Fruit fly (Drosophila melanogaster): ENCODE measurements around the gene eEF1gamma.

DNA sequence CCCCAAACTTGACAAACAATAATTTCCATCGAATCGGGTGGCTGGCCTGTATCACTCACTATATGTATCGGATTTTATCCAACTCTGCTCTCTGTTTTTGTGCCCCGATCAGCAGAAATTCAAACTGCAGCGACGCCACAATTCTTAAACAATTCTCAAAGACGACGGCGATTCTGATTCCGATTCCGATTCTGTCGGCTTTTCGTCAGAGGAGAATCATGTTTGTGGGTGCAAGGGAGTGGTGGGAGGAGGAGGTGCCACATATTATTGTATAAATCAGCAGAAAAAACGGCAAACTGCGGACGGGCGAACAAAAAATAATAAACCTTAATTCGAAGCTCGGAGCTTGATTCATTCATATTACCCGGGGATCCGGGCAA lies 3.5 kb upstream of the eEF1gamma start:
- TF ChIP-seq br (optimal IDR thresholded peaks at IDR 0.05) (no peak), CG12219 (GFP tag; optimal IDR thresholded peaks at IDR 0.05) (no peak), croc (GFP tag; conservative IDR thresholded peaks at IDR 0.05) (no peak), CG6175 (GFP tag; IDR thresholded peaks at IDR 0.05) (no peak), exex (tag; optimal IDR thresholded peaks at IDR 0.05) (no peak), Vsx1 (GFP tag; optimal IDR thresholded peaks at IDR 0.05) (no peak), kah (GFP tag; optimal IDR thresholded peaks at IDR 0.05) (no peak), CG7372 (GFP tag; IDR thresholded peaks at IDR 0.05) (no peak), az2 (GFP tag; optimal IDR thresholded peaks at IDR 0.05) (no peak), Tbp (GFP tag; optimal IDR thresholded peaks at IDR 0.05) (no peak), CG32772 (GFP tag; IDR thresholded peaks at IDR 0.05) (no peak), trh (GFP tag; optimal IDR thresholded peaks at IDR 0.05) (no peak), lola (GFP tag; optimal IDR thresholded peaks at IDR 0.05) (no peak)

Measured in whole organism, embryonic.